Worm (Caenorhabditis elegans) whole organism, L2 larva: ENCODE data around the gene F08D12.3.

Experiments
- F13H6.1 ChIP-seq: sonication (generic microtip); optimal IDR thresholded peaks from 2 replicates; lab custom pipeline; 2016; ENCODE audit warnings: missing genetic modification characterization, missing compliant biosample characterization
- ZK546.5 ChIP-seq: sonication (generic microtip); optimal IDR thresholded peaks from 2 replicates; lab custom pipeline; 2017; ENCODE audit warnings: missing biosample characterization, missing genetic modification characterization
- alr-1 ChIP-seq: fragments of 150-350 bp; optimal IDR thresholded peaks from 2 replicates; lab custom pipeline; 2014; ENCODE audit warnings: missing biosample characterization, missing genetic modification characterization
- ama-1 ChIP-seq: fragments of 150-350 bp; optimal IDR thresholded peaks from 2 replicates; lab custom pipeline; 2018; ENCODE audit warnings: inconsistent platforms
- blmp-1 ChIP-seq: sonication (generic microtip); optimal IDR thresholded peaks from 2 replicates; lab custom pipeline; 2017; ENCODE audit warnings: missing genetic modification characterization, mild to moderate bottlenecking, missing compliant biosample characterization, antibody characterized with exemption, moderate library complexity; ENCODE audit not compliant: insufficient read depth
- ceh-16 ChIP-seq: fragments of 150-350 bp; optimal IDR thresholded peaks from 2 replicates; lab custom pipeline; 2014; ENCODE audit warnings: missing biosample characterization, missing genetic modification characterization
- ceh-82 ChIP-seq: fragments of 150-350 bp; optimal IDR thresholded peaks from 2 replicates; lab custom pipeline; 2014; ENCODE audit warnings: missing biosample characterization, missing genetic modification characterization
- crh-2 ChIP-seq: sonication (generic microtip); optimal IDR thresholded peaks from 2 replicates; lab custom pipeline; 2017; ENCODE audit warnings: missing biosample characterization, missing genetic modification characterization
- dmd-4 ChIP-seq: sonication (generic microtip); optimal IDR thresholded peaks from 2 replicates; lab custom pipeline; 2017; ENCODE audit warnings: missing biosample characterization, missing genetic modification characterization
- egl-27 ChIP-seq: sonication (generic microtip); optimal IDR thresholded peaks from 3 replicates; lab custom pipeline; 2017; ENCODE audit warnings: missing biosample characterization, missing genetic modification reagents, missing genetic modification characterization
- elt-3 ChIP-seq: sonication (generic microtip); optimal IDR thresholded peaks from 2 replicates; lab custom pipeline; 2017; ENCODE audit warnings: missing biosample characterization, missing genetic modification characterization
- fos-1 ChIP-seq: fragments of 150-350 bp; optimal IDR thresholded peaks from 2 replicates; lab custom pipeline; 2014; ENCODE audit warnings: missing biosample characterization, missing genetic modification characterization
- gmeb-1 ChIP-seq: fragments of 150-350 bp; optimal IDR thresholded peaks from 2 replicates; lab custom pipeline; 2014; ENCODE audit warnings: missing biosample characterization, missing genetic modification characterization
- lin-11 ChIP-seq: fragments of 150-350 bp; sonication (generic microtip); optimal IDR thresholded peaks from 2 replicates; lab custom pipeline; 2014; ENCODE audit warnings: missing biosample characterization, missing genetic modification characterization, inconsistent platforms, mixed read lengths
- lin-13 ChIP-seq: fragments of 150-350 bp; optimal IDR thresholded peaks from 2 replicates; lab custom pipeline; 2014; ENCODE audit warnings: missing biosample characterization, missing genetic modification reagents, missing genetic modification characterization
- lin-39 ChIP-seq: fragments of 150-350 bp; optimal IDR thresholded peaks from 2 replicates; lab custom pipeline; 2014; ENCODE audit warnings: missing biosample characterization, missing genetic modification reagents, missing genetic modification characterization
- lsy-2 ChIP-seq, 2 experiments: fragments of 150-350 bp in 1 of 2; sonication (generic microtip) in 1 of 2; optimal IDR thresholded peaks; 2 replicates each; lab custom pipeline; 2014 to 2017; ENCODE audit warnings: missing biosample characterization in 2 of 2, missing genetic modification characterization in 2 of 2
- mab-5 ChIP-seq: fragments of 150-350 bp; optimal IDR thresholded peaks from 2 replicates; lab custom pipeline; 2014; ENCODE audit warnings: missing biosample characterization, missing genetic modification characterization
- mbf-1 ChIP-seq: sonication (generic microtip); optimal IDR thresholded peaks from 2 replicates; lab custom pipeline; 2017; ENCODE audit warnings: missing biosample characterization, missing genetic modification characterization
- nhr-12 ChIP-seq: fragments of 150-350 bp; optimal IDR thresholded peaks from 2 replicates; lab custom pipeline; 2014; ENCODE audit warnings: missing biosample characterization, missing genetic modification characterization
- nhr-129 ChIP-seq: fragments of 150-350 bp; optimal IDR thresholded peaks from 2 replicates; lab custom pipeline; 2014; ENCODE audit warnings: missing biosample characterization, missing genetic modification characterization
- nhr-21 ChIP-seq: fragments of 150-350 bp; optimal IDR thresholded peaks from 2 replicates; lab custom pipeline; 2014; ENCODE audit warnings: missing biosample characterization, missing genetic modification characterization
- nhr-23 ChIP-seq: fragments of 150-350 bp; optimal IDR thresholded peaks from 2 replicates; lab custom pipeline; 2014; ENCODE audit warnings: missing biosample characterization, missing genetic modification reagents, missing genetic modification characterization
- nhr-237 ChIP-seq: fragments of 150-350 bp; optimal IDR thresholded peaks from 2 replicates; lab custom pipeline; 2014; ENCODE audit warnings: missing biosample characterization, missing genetic modification characterization
- nhr-25 ChIP-seq: fragments of 150-350 bp; sonication (generic microtip); optimal IDR thresholded peaks from 3 replicates; lab custom pipeline; 2014; ENCODE audit warnings: missing biosample characterization, missing genetic modification characterization
- nhr-77 ChIP-seq: fragments of 150-350 bp; optimal IDR thresholded peaks from 2 replicates; lab custom pipeline; 2014; ENCODE audit warnings: missing biosample characterization, missing genetic modification characterization
- peb-1 ChIP-seq: fragments of 150-350 bp; optimal IDR thresholded peaks from 2 replicates; lab custom pipeline; 2014; ENCODE audit warnings: missing biosample characterization, missing genetic modification characterization
- skn-1 ChIP-seq: sonication (generic microtip); optimal IDR thresholded peaks from 2 replicates; lab custom pipeline; 2017; ENCODE audit warnings: missing biosample characterization, missing genetic modification characterization
- sma-3 ChIP-seq: sonication (generic microtip); optimal IDR thresholded peaks from 2 replicates; lab custom pipeline; 2016; ENCODE audit warnings: missing genetic modification reagents, missing genetic modification characterization, missing compliant biosample characterization
- snpc-4 ChIP-seq: fragments of 150-350 bp; optimal IDR thresholded peaks from 2 replicates; lab custom pipeline; 2014; ENCODE audit warnings: missing biosample characterization, missing genetic modification characterization
- unc-39 ChIP-seq: fragments of 150-350 bp; optimal IDR thresholded peaks from 2 replicates; lab custom pipeline; 2014; ENCODE audit warnings: missing biosample characterization, missing genetic modification characterization
- unc-62 ChIP-seq: fragments of 150-350 bp; optimal IDR thresholded peaks from 2 replicates; lab custom pipeline; 2014; ENCODE audit warnings: missing biosample characterization, missing genetic modification reagents, missing genetic modification characterization
- zag-1 ChIP-seq: fragments of 150-350 bp; optimal IDR thresholded peaks from 2 replicates; lab custom pipeline; 2014; ENCODE audit warnings: missing biosample characterization, missing genetic modification characterization
- ztf-1 ChIP-seq: fragments of 200-800 bp; sonication (Bioruptor generic); conservative IDR thresholded peaks from 2 replicates; pipeline ENCODE4 v1.3.6; 2022; ENCODE audit warnings: missing genetic modification characterization, missing compliant biosample characterization
- ztf-11 ChIP-seq: sonication (generic microtip); optimal IDR thresholded peaks from 2 replicates; lab custom pipeline; 2017; ENCODE audit warnings: missing biosample characterization, missing genetic modification characterization
- ztf-4 ChIP-seq: fragments of 150-350 bp; optimal IDR thresholded peaks from 2 replicates; lab custom pipeline; 2014; ENCODE audit warnings: missing biosample characterization, missing genetic modification characterization

F08D12.3 gene

ce11 chrII:2754595-2754994, 24.8 kb upstream of the F08D12.3 start:
- TF ChIP-seq ZK546.5 (tag; lab: Kevin White, UChicago): no peak
- TF ChIP-seq blmp-1 (tag; lab: Kevin White, UChicago): no peak
- TF ChIP-seq ztf-11 (tag; lab: Kevin White, UChicago): no peak
- no peak for TF ChIP-seq nhr-21 (tag; lab: Kevin White, UChicago)
- no peak for TF ChIP-seq gmeb-1 (tag; lab: Kevin White, UChicago)
- no peak for TF ChIP-seq unc-62 (GFP tag; lab: Kevin White, UChicago)
- TF ChIP-seq lsy-2 (tag; optimal IDR thresholded peaks at IDR 0.05; lab: Kevin White, UChicago): no peak
- TF ChIP-seq nhr-25 (tag; lab: Kevin White, UChicago): no peak
- no peak for TF ChIP-seq nhr-23
- TF ChIP-seq nhr-129 (tag; lab: Kevin White, UChicago): no peak
- TF ChIP-seq skn-1 (tag; lab: Kevin White, UChicago): no peak
- no peak for TF ChIP-seq egl-27 (tag; lab: Kevin White, UChicago)
- TF ChIP-seq peb-1 (tag; lab: Kevin White, UChicago): no peak
- TF ChIP-seq, all 48 proteins: peak for 0

ce11 chrII:2756351-2756750, 23.0 kb upstream of the F08D12.3 start:
- no peak for TF ChIP-seq sma-3
- no peak for TF ChIP-seq unc-39 (tag; lab: Kevin White, UChicago)
- TF ChIP-seq nhr-237 (tag; lab: Kevin White, UChicago): no peak
- TF ChIP-seq nhr-129 (tag; lab: Kevin White, UChicago): no peak
- no peak for TF ChIP-seq unc-62 (GFP tag; lab: Kevin White, UChicago)
- TF ChIP-seq mbf-1 (tag; lab: Kevin White, UChicago): no peak
- TF ChIP-seq elt-3 (tag; lab: Kevin White, UChicago): no peak
- TF ChIP-seq ztf-1 (GFP tag; lab: Robert Waterston, UW): no peak
- no peak for TF ChIP-seq ztf-4 (tag; lab: Kevin White, UChicago)
- no peak for TF ChIP-seq fos-1 (tag; lab: Kevin White, UChicago)
- no peak for TF ChIP-seq crh-2 (tag; lab: Kevin White, UChicago)
- TF ChIP-seq lin-13: no peak
- no peak for TF ChIP-seq ceh-16

- no peak for TF ChIP-seq egl-27 (tag; lab: Kevin White, UChicago)
- TF ChIP-seq mab-5: no peak
- no peak for TF ChIP-seq unc-62 (GFP tag; lab: Kevin White, UChicago)
- TF ChIP-seq lin-11 (tag; lab: Kevin White, UChicago): no peak
- TF ChIP-seq mbf-1 (tag; lab: Kevin White, UChicago): no peak
- no peak for TF ChIP-seq F13H6.1 (tag; lab: Kevin White, UChicago)
- TF ChIP-seq elt-3 (tag; lab: Kevin White, UChicago): no peak
- no peak for TF ChIP-seq skn-1 (tag; lab: Kevin White, UChicago)
These were observed 21.4 kb upstream of the F08D12.3 start, which contains the start of gene F29A7.8 for ce11 chrII:2757954-2758353. F29A7.8 (minus strand) TSS chrII:2758054.

- no peak for TF ChIP-seq mab-5
- TF ChIP-seq nhr-25 (tag; lab: Kevin White, UChicago): no peak
- TF ChIP-seq egl-27 (tag; lab: Kevin White, UChicago): no peak
- no peak for TF ChIP-seq F13H6.1 (tag; lab: Kevin White, UChicago)
- no peak for TF ChIP-seq dmd-4 (tag; lab: Kevin White, UChicago)
- TF ChIP-seq ama-1 (lab: Kevin White, UChicago): no peak
- TF ChIP-seq zag-1 (tag; lab: Kevin White, UChicago): no peak
- TF ChIP-seq lin-11 (tag; lab: Kevin White, UChicago): no peak
- TF ChIP-seq, all 48 proteins: peak for 0
These were observed 20.9 kb upstream of the F08D12.3 start, which contains the start of gene fbxb-107 for ce11 chrII:2758476-2758875. fbxb-107 (plus strand) TSS chrII:2758772.

- TF ChIP-seq nhr-12 (tag; lab: Kevin White, UChicago) (no peak), lin-13 (no peak), nhr-77 (tag; lab: Kevin White, UChicago) (no peak), lin-39 (no peak), peb-1 (tag; lab: Kevin White, UChicago) (no peak), unc-62 (GFP tag; lab: Kevin White, UChicago) (no peak), gmeb-1 (tag; lab: Kevin White, UChicago) (no peak), sma-3 (no peak), blmp-1 (tag; lab: Kevin White, UChicago) (no peak), ztf-1 (GFP tag; lab: Robert Waterston, UW) (no peak), ceh-82 (tag; lab: Kevin White, UChicago) (no peak), ZK546.5 (tag; lab: Kevin White, UChicago) (no peak), elt-3 (tag; lab: Kevin White, UChicago) (no peak), snpc-4 (no peak), nhr-237 (tag; lab: Kevin White, UChicago) (no peak), unc-39 (tag; lab: Kevin White, UChicago) (no peak), ztf-4 (tag; lab: Kevin White, UChicago) (no peak), crh-2 (tag; lab: Kevin White, UChicago) (no peak), alr-1 (tag; lab: Kevin White, UChicago) (no peak)
- TF ChIP-seq, all 48 proteins: peak for 0
These were observed 17.2 kb upstream of the F08D12.3 start, which contains the start of gene fbxb-106 for ce11 chrII:2762108-2762507. fbxb-106 (plus strand) TSS chrII:2762408.
